Worm (Caenorhabditis elegans) whole organism, early embryonic: ENCODE results near the gene F22E5.8.

Source experiments
- F13C5.2 ChIP-seq: sonication (generic microtip); optimal IDR thresholded peaks from 2 replicates; lab custom pipeline; 2017; ENCODE audit warnings: mild to moderate bottlenecking, missing genetic modification characterization, inconsistent platforms, missing compliant biosample characterization
- ama-1 ChIP-seq: fragments of 150-350 bp; optimal IDR thresholded peaks from 2 replicates; lab custom pipeline; 2014
- ceh-13 ChIP-seq: fragments of 200-800 bp; sonication (Bioruptor generic); optimal IDR thresholded peaks from 2 replicates; lab custom pipeline; 2018; ENCODE audit warnings: mild to moderate bottlenecking, missing genetic modification characterization, missing compliant biosample characterization
- ets-7 ChIP-seq: sonication (generic microtip); optimal IDR thresholded peaks from 2 replicates; lab custom pipeline; 2016; ENCODE audit warnings: missing genotype, missing genetic modification characterization, missing compliant biosample characterization
- hmg-4 ChIP-seq: fragments of 200-800 bp; sonication (Bioruptor generic); optimal IDR thresholded peaks from 2 replicates; lab custom pipeline; 2018; ENCODE audit warnings: mild to moderate bottlenecking, missing genetic modification characterization, missing compliant biosample characterization
- pes-1 ChIP-seq: fragments of 200-800 bp; sonication (Bioruptor generic); IDR thresholded peaks from 2 replicates; pipeline ENCODE4 v1.3.6; 2022; ENCODE audit warnings: missing genetic modification reagents, missing genetic modification characterization, missing compliant biosample characterization
- sea-1 ChIP-seq: fragments of 200-800 bp; sonication (Bioruptor generic); conservative IDR thresholded peaks from 2 replicates; pipeline ENCODE4 v1.3.6; 2022; ENCODE audit warnings: missing genetic modification characterization, missing compliant biosample characterization
- tbx-11 ChIP-seq: fragments of 200-800 bp; sonication (Bioruptor generic); IDR thresholded peaks from 2 replicates; pipeline ENCODE4 v1.3.6; 2022; ENCODE audit warnings: missing genetic modification characterization, missing compliant biosample characterization
- tbx-37 ChIP-seq: fragments of 200-800 bp; sonication (Bioruptor generic); conservative IDR thresholded peaks from 2 replicates; pipeline ENCODE4 v1.3.6; 2022; ENCODE audit warnings: missing genetic modification reagents, missing genetic modification characterization, missing compliant biosample characterization

DNA sequence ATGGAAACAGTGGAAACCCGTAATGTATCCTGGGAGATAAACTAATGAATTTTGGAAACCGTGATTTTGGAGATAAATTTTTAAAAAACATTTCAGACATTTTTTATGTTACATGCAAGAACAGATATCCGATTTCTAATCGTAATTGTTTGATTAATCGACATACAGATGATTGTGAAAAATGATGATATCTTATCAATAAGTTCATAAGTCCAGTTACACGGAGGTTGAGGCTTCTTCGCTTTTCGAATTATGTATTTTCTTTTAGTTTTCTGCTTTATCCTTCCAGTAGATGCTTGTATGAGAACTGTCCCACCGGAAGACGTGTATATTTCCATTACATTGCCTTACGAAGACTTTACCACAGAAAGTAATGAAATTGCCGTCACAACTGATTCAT, 25.8 kb downstream of the F22E5.8 start, which contains the start of gene F22E5.22:
- TF ChIP-seq ama-1 (lab: Kevin White, UChicago) (no peak), hmg-4 (GFP tag; lab: Kevin White, UChicago) (no peak), F13C5.2 (tag; lab: Kevin White, UChicago) (no peak), tbx-37 (no peak), ets-7 (no peak), ceh-13 (GFP tag; lab: Kevin White, UChicago) (no peak), sea-1 (GFP tag; lab: Robert Waterston, UW) (no peak), pes-1 (GFP tag; lab: Robert Waterston, UW) (no peak), tbx-11 (GFP tag; lab: Robert Waterston, UW) (no peak)
